Worm (Caenorhabditis elegans) whole organism, late embryonic: Measurements from ENCODE around the gene sre-27.

Experiments used
- ceh-31 ChIP-seq: sonication (generic microtip); optimal IDR thresholded peaks from 2 replicates; lab custom pipeline; 2016; ENCODE audit warnings: missing genetic modification characterization, missing compliant biosample characterization
- fkh-10 ChIP-seq: fragments of 150-350 bp; optimal IDR thresholded peaks from 2 replicates; lab custom pipeline; 2014; ENCODE audit warnings: missing biosample characterization, missing genetic modification reagents, missing genetic modification characterization
- nhr-232 ChIP-seq: sonication (generic microtip); optimal IDR thresholded peaks from 2 replicates; lab custom pipeline; 2016; ENCODE audit warnings: missing genetic modification characterization, missing compliant biosample characterization
- pax-1 ChIP-seq: fragments of 150-350 bp; optimal IDR thresholded peaks from 2 replicates; lab custom pipeline; 2014; ENCODE audit warnings: missing biosample characterization, missing genetic modification characterization
- pqm-1 ChIP-seq: sonication (generic microtip); optimal IDR thresholded peaks from 2 replicates; lab custom pipeline; 2016; ENCODE audit warnings: missing genetic modification characterization, missing compliant biosample characterization
- sox-4 ChIP-seq: sonication (generic microtip); optimal IDR thresholded peaks from 2 replicates; lab custom pipeline; 2017; ENCODE audit warnings: mild to moderate bottlenecking, missing genetic modification characterization, inconsistent platforms, missing compliant biosample characterization

DNA sequence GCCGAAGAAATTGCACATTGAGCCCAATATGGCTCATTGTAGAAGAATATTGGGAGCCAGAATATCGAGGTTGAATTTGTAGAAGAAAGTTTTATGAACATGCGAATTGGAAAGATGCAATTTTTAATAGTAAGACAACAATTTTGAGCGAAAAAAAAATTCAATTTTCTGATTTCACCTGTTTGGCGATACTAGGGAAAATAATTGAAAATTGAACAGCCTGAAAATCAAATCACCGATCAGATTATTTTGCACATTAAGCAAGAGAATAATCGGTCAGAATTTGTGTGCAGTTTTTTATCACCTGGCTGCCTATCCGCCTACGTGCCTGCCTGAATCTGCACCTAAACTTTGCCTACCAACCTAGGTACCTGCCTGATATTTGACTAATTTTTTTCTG is 3.1 kb upstream of the sre-27 start, which contains the start of gene sre-26:
- TF ChIP-seq sox-4 (tag; lab: Kevin White, UChicago) (no peak), nhr-232 (tag; lab: Kevin White, UChicago) (no peak), pqm-1 (tag; lab: Kevin White, UChicago) (no peak), pax-1 (tag; lab: Kevin White, UChicago) (no peak), fkh-10 (GFP tag; lab: Kevin White, UChicago) (no peak), ceh-31 (tag; lab: Kevin White, UChicago) (no peak)
